Fruit fly (Drosophila melanogaster) whole organism, adult: ENCODE data around the gene Hipk.

Experiments
- CG11617 ChIP-seq: fragments of 200-800 bp; sonication (Bioruptor generic); optimal IDR thresholded peaks from 2 replicates; lab custom pipeline; 2017; ENCODE audit warnings: mild to moderate bottlenecking, missing biosample characterization, missing genetic modification reagents, missing genetic modification characterization
- CG12768 ChIP-seq: fragments of 200-800 bp; sonication (Bioruptor generic); optimal IDR thresholded peaks from 2 replicates; lab custom pipeline; 2017; ENCODE audit warnings: missing biosample characterization, missing genetic modification characterization, mild to moderate bottlenecking, moderate library complexity, missing genetic modification reagents
- CG14711 ChIP-seq: fragments of 200-800 bp; sonication (Bioruptor generic); optimal IDR thresholded peaks from 2 replicates; lab custom pipeline; 2018; ENCODE audit warnings: missing biosample characterization, mild to moderate bottlenecking, missing genetic modification characterization, moderate library complexity
- CG1620 ChIP-seq: fragments of 200-800 bp; sonication (Bioruptor generic); optimal IDR thresholded peaks from 2 replicates; lab custom pipeline; 2016; ENCODE audit warnings: missing biosample characterization, missing genetic modification characterization
- CG33017 ChIP-seq: fragments of 200-800 bp; sonication (Bioruptor generic); optimal IDR thresholded peaks from 2 replicates; lab custom pipeline; 2018; ENCODE audit warnings: missing biosample characterization, mild to moderate bottlenecking, missing genetic modification characterization, moderate library complexity
- CG5204 ChIP-seq: fragments of 200-800 bp; sonication (Bioruptor generic); optimal IDR thresholded peaks from 2 replicates; lab custom pipeline; 2016; ENCODE audit warnings: missing biosample characterization, missing genetic modification characterization
- CG7045 ChIP-seq: fragments of 200-800 bp; sonication (Bioruptor generic); optimal IDR thresholded peaks from 2 replicates; lab custom pipeline; 2017; ENCODE audit warnings: missing biosample characterization, mild to moderate bottlenecking, missing genetic modification characterization
- CG7101 ChIP-seq: fragments of 200-800 bp; sonication (Bioruptor generic); optimal IDR thresholded peaks from 2 replicates; lab custom pipeline; 2018; ENCODE audit warnings: missing biosample characterization, mild to moderate bottlenecking, missing genetic modification characterization, moderate library complexity
- Clk ChIP-seq: fragments of 200-800 bp; sonication (Bioruptor generic); optimal IDR thresholded peaks from 2 replicates; lab custom pipeline; 2017; ENCODE audit warnings: missing biosample characterization, missing genetic modification characterization
- Crg-1 ChIP-seq: fragments of 200-800 bp; sonication (Bioruptor generic); optimal IDR thresholded peaks from 2 replicates; lab custom pipeline; 2016; ENCODE audit warnings: missing biosample characterization, missing genetic modification characterization
- Hr96 ChIP-seq: fragments of 200-800 bp; sonication (Bioruptor generic); optimal IDR thresholded peaks from 2 replicates; lab custom pipeline; 2016; ENCODE audit warnings: missing biosample characterization, missing genetic modification characterization
- Mnt ChIP-seq: fragments of 200-800 bp; sonication (Bioruptor generic); optimal IDR thresholded peaks from 2 replicates; lab custom pipeline; 2016; ENCODE audit warnings: missing biosample characterization, mild to moderate bottlenecking, missing genetic modification characterization
- bab1 ChIP-seq: fragments of 200-800 bp; sonication (Bioruptor generic); optimal IDR thresholded peaks from 3 replicates; lab custom pipeline; 2019; ENCODE audit warnings: missing biosample characterization, mild to moderate bottlenecking, missing genetic modification characterization, moderate library complexity
- cic ChIP-seq: fragments of 200-800 bp; sonication (Bioruptor generic); optimal IDR thresholded peaks from 2 replicates; lab custom pipeline; 2017; ENCODE audit warnings: missing biosample characterization, mild to moderate bottlenecking, missing genetic modification characterization, moderate library complexity
- cnc ChIP-seq, 2 experiments: fragments of >200 bp; optimal IDR thresholded peaks; 2 replicates each; lab custom pipeline; 2017
- kay ChIP-seq: fragments of 200-800 bp; sonication (Bioruptor generic); peaks from one replicate; lab custom pipeline; 2016; ENCODE audit warnings: missing biosample characterization, missing genetic modification characterization, borderline replicate concordance
- ovo ChIP-seq: fragments of 200-800 bp; sonication (Bioruptor generic); optimal IDR thresholded peaks from 2 replicates; lab custom pipeline; 2016; ENCODE audit warnings: missing biosample characterization, missing genetic modification characterization
- pad ChIP-seq: fragments of 200-800 bp; sonication (Bioruptor generic); optimal IDR thresholded peaks from 3 replicates; lab custom pipeline; 2017; ENCODE audit warnings: missing biosample characterization, missing genetic modification characterization, mild to moderate bottlenecking, moderate library complexity, missing genetic modification reagents
- tj ChIP-seq: fragments of 200-800 bp; sonication (Bioruptor generic); optimal IDR thresholded peaks from 3 replicates; lab custom pipeline; 2017; ENCODE audit warnings: missing biosample characterization, mild to moderate bottlenecking, missing genetic modification characterization, moderate library complexity
- toe ChIP-seq: fragments of 200-800 bp; sonication (Bioruptor generic); optimal IDR thresholded peaks from 2 replicates; lab custom pipeline; 2016; ENCODE audit warnings: missing biosample characterization, missing genetic modification characterization

Gene Hipk

DNA sequence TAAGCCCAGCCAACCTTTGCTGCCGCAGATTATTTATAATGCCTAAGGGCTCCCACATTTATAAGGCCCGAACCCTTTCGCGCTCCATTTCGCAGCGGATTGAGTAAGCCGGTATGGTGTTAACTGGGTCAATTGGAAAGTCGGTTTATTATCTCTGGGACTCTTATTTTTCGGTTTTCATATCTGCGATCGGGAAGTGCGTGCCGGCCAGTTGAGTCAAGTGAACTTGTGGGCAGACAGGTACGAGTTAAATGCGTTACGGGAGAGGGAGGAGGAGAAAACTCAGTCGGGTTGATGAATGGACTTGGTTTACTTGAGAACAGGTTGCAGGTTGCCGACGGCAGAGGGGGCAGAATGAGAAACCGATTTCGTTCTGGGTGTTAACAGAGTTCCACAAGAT lies 18.6 kb upstream of the Hipk start:
- TF ChIP-seq CG5204 (no peak), tj (GFP tag; lab: Kevin White, UChicago) (no peak), CG1620 (GFP tag; lab: Kevin White, UChicago) (no peak)

dm6 chr3L:528037-528436 lies 14.8 kb upstream of the Hipk start, which contains the start of gene CG34269:
Gene CG34269 (plus strand): TSS chr3L:528337.
- no peak for TF ChIP-seq CG7045 (GFP tag; lab: Kevin White, UChicago)
- TF ChIP-seq toe (GFP tag; lab: Kevin White, UChicago) = no peak
- no peak for TF ChIP-seq Hr96 (GFP tag; lab: Kevin White, UChicago)
- TF ChIP-seq CG5204 = no peak
- no peak for TF ChIP-seq CG14711 (tag; lab: Kevin White, UChicago)
- TF ChIP-seq ovo (GFP tag; lab: Kevin White, UChicago) = no peak
- TF ChIP-seq CG1620 (GFP tag; lab: Kevin White, UChicago) = no peak
- TF ChIP-seq CG11617 (GFP tag; lab: Kevin White, UChicago) = no peak
- no peak for TF ChIP-seq CG7101 (tag; lab: Kevin White, UChicago)
- no peak for TF ChIP-seq bab1 (GFP tag; lab: Kevin White, UChicago)
- TF ChIP-seq cic (GFP tag; lab: Kevin White, UChicago) = no peak
- no peak for TF ChIP-seq Clk (GFP tag; lab: Kevin White, UChicago)
- TF ChIP-seq Mnt = no peak
- TF ChIP-seq tj (GFP tag; lab: Kevin White, UChicago) = no peak
- TF ChIP-seq Crg-1 (GFP tag; lab: Kevin White, UChicago) = no peak
- TF ChIP-seq pad (GFP tag; lab: Kevin White, UChicago) = no peak
- no peak for TF ChIP-seq cnc (optimal IDR thresholded peaks at IDR 0.05; lab: Kevin White, UChicago)
- no peak for TF ChIP-seq CG33017 (tag; lab: Kevin White, UChicago)
- TF ChIP-seq kay (GFP tag; lab: Kevin White, UChicago) = no peak

dm6 chr3L:530813-531212 lies 12.0 kb upstream of the Hipk start:
- no peak for TF ChIP-seq CG1620 (GFP tag; lab: Kevin White, UChicago)
- no peak for TF ChIP-seq cic (GFP tag; lab: Kevin White, UChicago)
- TF ChIP-seq Crg-1 (GFP tag; lab: Kevin White, UChicago) = no peak
- TF ChIP-seq kay (GFP tag; lab: Kevin White, UChicago) = no peak
- no peak for TF ChIP-seq bab1 (GFP tag; lab: Kevin White, UChicago)
- TF ChIP-seq cnc (optimal IDR thresholded peaks at IDR 0.05; lab: Kevin White, UChicago) = no peak
- no peak for TF ChIP-seq tj (GFP tag; lab: Kevin White, UChicago)
- no peak for TF ChIP-seq pad (GFP tag; lab: Kevin White, UChicago)
- no peak for TF ChIP-seq Hr96 (GFP tag; lab: Kevin White, UChicago)
- no peak for TF ChIP-seq CG7101 (tag; lab: Kevin White, UChicago)
- no peak for TF ChIP-seq CG14711 (tag; lab: Kevin White, UChicago)
- no peak for TF ChIP-seq Clk (GFP tag; lab: Kevin White, UChicago)
- TF ChIP-seq toe (GFP tag; lab: Kevin White, UChicago) = no peak
- no peak for TF ChIP-seq ovo (GFP tag; lab: Kevin White, UChicago)

- TF ChIP-seq CG11617 (GFP tag; lab: Kevin White, UChicago) (no peak), cic (GFP tag; lab: Kevin White, UChicago) (no peak), CG7101 (tag; lab: Kevin White, UChicago) (no peak), CG7045 (GFP tag; lab: Kevin White, UChicago) (no peak), Crg-1 (GFP tag; lab: Kevin White, UChicago) (no peak), Hr96 (GFP tag; lab: Kevin White, UChicago) (no peak), kay (GFP tag; lab: Kevin White, UChicago) (no peak), CG1620 (GFP tag; lab: Kevin White, UChicago) (no peak), pad (GFP tag; lab: Kevin White, UChicago) (no peak), CG12768 (GFP tag; lab: Kevin White, UChicago) (no peak)
Observed at dm6 chr3L:531280-531853, 11.5 kb upstream of the Hipk start.

DNA sequence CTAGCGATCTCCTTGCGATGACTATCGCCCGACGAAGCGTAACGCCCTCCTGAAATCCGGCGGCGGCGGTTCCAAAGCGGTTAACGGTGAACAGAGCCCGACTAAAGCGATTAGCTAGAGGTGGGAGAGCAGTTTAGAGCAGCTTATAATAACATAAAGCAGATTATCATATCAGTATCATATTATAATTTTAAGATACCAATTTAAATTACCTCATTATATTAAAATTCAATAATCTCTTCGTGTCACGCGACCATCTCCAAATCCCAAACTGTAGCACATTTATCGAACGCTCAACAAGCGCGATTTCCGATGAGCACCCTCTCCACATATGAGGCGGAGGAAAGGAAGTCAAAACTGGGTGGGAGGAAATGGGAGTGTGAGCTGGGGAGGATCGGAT lies 9.1 kb upstream of the Hipk start:
- no peak for TF ChIP-seq CG12768 (GFP tag; lab: Kevin White, UChicago)
- TF ChIP-seq CG1620 (GFP tag; lab: Kevin White, UChicago) = no peak
- no peak for TF ChIP-seq ovo (GFP tag; lab: Kevin White, UChicago)
- no peak for TF ChIP-seq CG11617 (GFP tag; lab: Kevin White, UChicago)
- TF ChIP-seq bab1 (GFP tag; lab: Kevin White, UChicago) = no peak
- TF ChIP-seq tj (GFP tag; lab: Kevin White, UChicago) = no peak
- no peak for TF ChIP-seq kay (GFP tag; lab: Kevin White, UChicago)
- TF ChIP-seq Mnt = no peak
- no peak for TF ChIP-seq Clk (GFP tag; lab: Kevin White, UChicago)

dm6 chr3L:536104-536503 lies 6.8 kb upstream of the Hipk start:
- TF ChIP-seq Hr96 (GFP tag; lab: Kevin White, UChicago) (no peak), pad (GFP tag; lab: Kevin White, UChicago) (no peak), Mnt (no peak), ovo (GFP tag; lab: Kevin White, UChicago) (no peak), kay (GFP tag; lab: Kevin White, UChicago) (no peak), cic (GFP tag; lab: Kevin White, UChicago) (no peak), CG11617 (GFP tag; lab: Kevin White, UChicago) (no peak), cnc (optimal IDR thresholded peaks at IDR 0.05; lab: Kevin White, UChicago) (no peak), CG12768 (GFP tag; lab: Kevin White, UChicago) (no peak)
